Worm (Caenorhabditis elegans) whole organism, L1 larva: ENCODE results near the gene T11F9.10.

Source experiments
- elt-2 ChIP-seq: sonication (generic microtip); optimal IDR thresholded peaks from 2 replicates; lab custom pipeline; 2016; ENCODE audit warnings: missing genetic modification characterization, mild to moderate bottlenecking, inconsistent platforms, missing compliant biosample characterization, missing genetic modification reagents
- jun-1 ChIP-seq: fragments of 150-350 bp; optimal IDR thresholded peaks from 2 replicates; lab custom pipeline; 2014; ENCODE audit warnings: missing biosample characterization, missing genetic modification reagents, missing genetic modification characterization

- TF ChIP-seq elt-2 (tag; lab: Kevin White, UChicago) (no peak), jun-1 (tag; lab: Kevin White, UChicago) (no peak)
Measured at ce11 chrV:11485558-11485957, 1.2 kb upstream of the T11F9.10 start, which contains the start of gene srh-1.
